Worm (Caenorhabditis elegans): Measurements from ENCODE around the gene irld-62.

DNA sequence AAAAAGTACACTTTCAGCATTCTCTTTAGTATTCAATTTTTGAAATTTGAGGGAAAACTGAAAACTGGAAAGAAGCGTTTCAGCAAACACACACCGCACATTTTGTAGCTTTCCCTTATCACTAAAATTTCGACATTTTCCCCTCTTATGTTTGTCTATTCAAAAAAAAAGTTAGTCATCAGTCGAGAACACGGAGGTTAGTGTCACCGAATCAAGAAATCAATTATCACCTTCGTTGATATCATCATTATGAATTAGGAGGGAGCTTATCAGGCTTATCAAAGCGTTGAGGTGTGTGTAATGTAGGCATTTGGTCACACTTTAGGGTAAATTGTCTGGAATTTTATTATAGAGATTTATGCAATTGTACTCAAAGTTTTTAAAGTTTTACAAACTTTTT is 12.3 kb upstream of the irld-62 start, which contains the start of gene cpr-3:
- no peak for TF ChIP-seq tra-4 (tag; optimal IDR thresholded peaks at IDR 0.05)
- TF ChIP-seq tbx-37 (GFP tag; conservative IDR thresholded peaks at IDR 0.05) = no peak
- no peak for TF ChIP-seq flt-1 (GFP tag; IDR thresholded peaks at IDR 0.05)
- TF ChIP-seq ama-1 (optimal IDR thresholded peaks at IDR 0.05) = no peak
- no peak for TF ChIP-seq hmbx-1 (tag; optimal IDR thresholded peaks at IDR 0.05)
- TF ChIP-seq scrt-1 (GFP tag; IDR thresholded peaks at IDR 0.05) = no peak
- TF ChIP-seq sea-1 (GFP tag; conservative IDR thresholded peaks at IDR 0.05) = no peak
- no peak for TF ChIP-seq ceh-36 (tag; optimal IDR thresholded peaks at IDR 0.05)
- TF ChIP-seq aly-1 (tag; optimal IDR thresholded peaks at IDR 0.05) = no peak
- no peak for TF ChIP-seq F13C5.2 (tag; optimal IDR thresholded peaks at IDR 0.05)
- no peak for TF ChIP-seq ceh-13 (GFP tag; optimal IDR thresholded peaks at IDR 0.05)
